Worm (Caenorhabditis elegans): ENCODE measurements around the gene R10E4.3.
A peak's percentile ranks its signal among the peaks of the same experiment; 100 is the strongest.

The R10E4.3 gene

ce11 chrIII:4281955-4282618, 5.2 kb downstream of the R10E4.3 start (continued):
- TF ChIP-seq ztf-11 (tag; optimal IDR thresholded peaks at IDR 0.05), result peak; percentile 55
- peak; percentile 99 for TF ChIP-seq Y55F3AM.14 (GFP tag; optimal IDR thresholded peaks at IDR 0.05)
- TF ChIP-seq elt-3 (tag; optimal IDR thresholded peaks at IDR 0.05), result no peak
- TF ChIP-seq gmeb-1 (tag; optimal IDR thresholded peaks at IDR 0.05), result peak; percentile 78
- TF ChIP-seq snpc-4 (tag; optimal IDR thresholded peaks at IDR 0.05), result peak; percentile 91
- peak; percentile 70 for TF ChIP-seq nhr-11 (tag; optimal IDR thresholded peaks at IDR 0.05)
- peak; percentile 69 for TF ChIP-seq lin-39 (tag; optimal IDR thresholded peaks at IDR 0.05)

DNA sequence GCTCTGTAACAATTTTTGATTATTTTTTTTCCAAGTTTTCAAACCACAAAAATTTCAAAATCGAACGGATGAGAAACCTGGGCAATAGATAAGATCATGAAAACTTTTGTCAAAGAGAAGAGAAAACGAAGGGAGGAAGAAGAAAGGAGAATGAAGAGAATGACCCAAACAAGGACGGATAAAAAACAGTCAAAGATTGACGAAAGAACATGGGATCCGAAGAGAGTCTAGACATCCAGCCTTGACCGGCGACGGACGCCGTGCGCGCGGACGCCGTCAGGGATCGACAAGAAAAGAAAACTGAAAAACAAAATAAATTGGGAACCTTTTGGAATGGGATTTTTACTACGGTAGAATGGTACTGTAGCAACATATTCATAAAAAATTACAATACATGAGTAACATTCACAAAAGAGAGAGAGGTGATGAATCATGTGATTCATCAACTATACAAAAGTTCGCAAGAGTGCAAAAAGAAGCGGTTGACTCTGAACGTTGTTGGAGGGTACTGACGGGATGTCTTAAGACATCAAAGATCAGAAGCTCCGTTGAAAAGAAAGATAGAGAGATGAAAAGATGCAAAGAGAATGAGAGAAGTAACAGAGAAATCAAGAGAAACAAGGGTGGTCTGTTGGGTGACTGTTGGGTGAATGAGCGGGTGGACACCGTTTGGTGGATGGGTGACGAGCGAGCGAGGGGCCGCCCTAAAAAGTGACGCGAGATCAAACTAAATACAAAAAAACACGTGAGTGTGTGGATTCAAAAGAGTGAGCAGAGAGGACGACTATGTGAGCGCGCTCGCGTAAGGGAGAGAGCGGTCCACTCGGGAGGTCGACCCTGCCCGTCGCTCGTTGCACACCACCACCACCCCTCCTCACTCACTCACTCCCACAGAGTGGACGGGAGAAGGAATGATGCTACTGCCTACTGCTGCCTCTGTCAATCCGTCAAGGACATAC, 6.8 kb downstream of the R10E4.3 start, which contains the start of gene sup-26:
Gene sup-26 (minus strand): TSS at position 10 of the 959 bp plus-strand sequence.
- no peak for TF ChIP-seq C34F6.9 (tag; optimal IDR thresholded peaks at IDR 0.05)
- no peak for TF ChIP-seq unc-39 (tag; optimal IDR thresholded peaks at IDR 0.05)
- TF ChIP-seq egl-27 (tag; optimal IDR thresholded peaks at IDR 0.05), result no peak
- TF ChIP-seq sma-9 (GFP tag; optimal IDR thresholded peaks at IDR 0.05), result peak; percentile 25
- no peak for TF ChIP-seq sma-9 (tag; optimal IDR thresholded peaks at IDR 0.05)
- no peak for TF ChIP-seq ama-1 (optimal IDR thresholded peaks at IDR 0.05)
- no peak for TF ChIP-seq nhr-23 (tag; optimal IDR thresholded peaks at IDR 0.05)
- TF ChIP-seq nhr-21 (tag; optimal IDR thresholded peaks at IDR 0.05), result peak; percentile 19
- TF ChIP-seq nhr-25 (tag; optimal IDR thresholded peaks at IDR 0.05), result peak; percentile 20
- TF ChIP-seq alr-1 (tag; optimal IDR thresholded peaks at IDR 0.05), result no peak
- TF ChIP-seq ZK546.5 (tag; optimal IDR thresholded peaks at IDR 0.05), result no peak
- TF ChIP-seq zag-1 (tag; optimal IDR thresholded peaks at IDR 0.05), result no peak
- no peak for TF ChIP-seq sem-4 (tag; optimal IDR thresholded peaks at IDR 0.05)
- no peak for TF ChIP-seq nhr-12 (tag; optimal IDR thresholded peaks at IDR 0.05)
- no peak for TF ChIP-seq peb-1 (tag; optimal IDR thresholded peaks at IDR 0.05)
- TF ChIP-seq ztf-4 (tag; optimal IDR thresholded peaks at IDR 0.05), result no peak
- TF ChIP-seq R02D3.7 (tag; optimal IDR thresholded peaks at IDR 0.05), result no peak
- TF ChIP-seq dmd-4 (tag; optimal IDR thresholded peaks at IDR 0.05), result no peak
- TF ChIP-seq blmp-1 (tag; optimal IDR thresholded peaks at IDR 0.05; ENCODE audit: insufficient read depth), result no peak
- TF ChIP-seq snpc-4 (tag; optimal IDR thresholded peaks at IDR 0.05), result no peak
- no peak for TF ChIP-seq nhr-10 (tag; optimal IDR thresholded peaks at IDR 0.05)
- no peak for TF ChIP-seq lin-11 (tag; optimal IDR thresholded peaks at IDR 0.05)
- TF ChIP-seq gmeb-1 (tag; optimal IDR thresholded peaks at IDR 0.05), result no peak
- TF ChIP-seq crh-2 (tag; optimal IDR thresholded peaks at IDR 0.05), result no peak
- no peak for TF ChIP-seq skn-1 (tag; optimal IDR thresholded peaks at IDR 0.05)
- TF ChIP-seq nhr-6 (tag; optimal IDR thresholded peaks at IDR 0.05), result no peak
- no peak for TF ChIP-seq ztf-11 (tag; optimal IDR thresholded peaks at IDR 0.05)
- no peak for TF ChIP-seq sma-3 (GFP tag; optimal IDR thresholded peaks at IDR 0.05)
- peak; percentile 17 for TF ChIP-seq fos-1 (tag; optimal IDR thresholded peaks at IDR 0.05)
- TF ChIP-seq Y55F3AM.14 (GFP tag; optimal IDR thresholded peaks at IDR 0.05), result no peak
- no peak for TF ChIP-seq nhr-237 (tag; optimal IDR thresholded peaks at IDR 0.05)
- peak in 1 of 2 experiments; percentile 18 for TF ChIP-seq lsy-2 (tag; optimal IDR thresholded peaks at IDR 0.05)
- TF ChIP-seq mbf-1 (tag; optimal IDR thresholded peaks at IDR 0.05), result no peak
- TF ChIP-seq lin-39 (tag; optimal IDR thresholded peaks at IDR 0.05), result no peak
- peak; percentile 41 for TF ChIP-seq lin-13 (GFP tag; optimal IDR thresholded peaks at IDR 0.05)
- TF ChIP-seq elt-1 (tag; optimal IDR thresholded peaks at IDR 0.05), result no peak
- no peak for TF ChIP-seq nhr-11 (tag; optimal IDR thresholded peaks at IDR 0.05)
- no peak for TF ChIP-seq aly-2 (tag; optimal IDR thresholded peaks at IDR 0.05)
- TF ChIP-seq ceh-82 (tag; optimal IDR thresholded peaks at IDR 0.05), result no peak
- peak; percentile 62 for TF ChIP-seq F13H6.1 (tag; optimal IDR thresholded peaks at IDR 0.05)
- TF ChIP-seq unc-55 (GFP tag; optimal IDR thresholded peaks at IDR 0.05), result no peak
- no peak for TF ChIP-seq elt-3 (tag; optimal IDR thresholded peaks at IDR 0.05)
- TF ChIP-seq nhr-77 (tag; optimal IDR thresholded peaks at IDR 0.05), result no peak
- peak; percentile 62 for TF ChIP-seq nhr-129 (tag; optimal IDR thresholded peaks at IDR 0.05)
- no peak for TF ChIP-seq unc-62 (GFP tag; optimal IDR thresholded peaks at IDR 0.05)
- TF ChIP-seq mab-5 (tag; optimal IDR thresholded peaks at IDR 0.05), result no peak
- TF ChIP-seq mdl-1 (tag; optimal IDR thresholded peaks at IDR 0.05), result no peak
- peak; percentile 67 for TF ChIP-seq ceh-16 (tag; optimal IDR thresholded peaks at IDR 0.05)
- TF ChIP-seq ztf-1 (GFP tag; conservative IDR thresholded peaks at IDR 0.05), result no peak
